Fruit fly (Drosophila melanogaster) whole organism: ENCODE measurements around the gene Cyt-c-p.

Experiments used
- CG8478 ChIP-seq: fragments of >200 bp; optimal IDR thresholded peaks from 2 replicates; lab custom pipeline; 2018; ENCODE audit warnings: inconsistent platforms
- Dll ChIP-seq: fragments of >200 bp; optimal IDR thresholded peaks from 2 replicates; lab custom pipeline; 2017
- EcR ChIP-seq, 2 experiments: fragments of >200 bp; optimal IDR thresholded peaks; 2 replicates each; lab custom pipeline; 2017; ENCODE audit warnings: missing biosample characterization in 2 of 2, missing genetic modification characterization in 2 of 2, missing genetic modification reagents in 2 of 2
- pan ChIP-seq: fragments of >200 bp; optimal IDR thresholded peaks from 2 replicates; lab custom pipeline; 2017
- psq ChIP-seq: fragments of >200 bp; optimal IDR thresholded peaks from 2 replicates; lab custom pipeline; 2017
- usp ChIP-seq: fragments of >200 bp; optimal IDR thresholded peaks from 2 replicates; lab custom pipeline; 2017; ENCODE audit warnings: missing biosample characterization, missing genetic modification characterization, mixed read lengths

Cyt-c-p gene

DNA sequence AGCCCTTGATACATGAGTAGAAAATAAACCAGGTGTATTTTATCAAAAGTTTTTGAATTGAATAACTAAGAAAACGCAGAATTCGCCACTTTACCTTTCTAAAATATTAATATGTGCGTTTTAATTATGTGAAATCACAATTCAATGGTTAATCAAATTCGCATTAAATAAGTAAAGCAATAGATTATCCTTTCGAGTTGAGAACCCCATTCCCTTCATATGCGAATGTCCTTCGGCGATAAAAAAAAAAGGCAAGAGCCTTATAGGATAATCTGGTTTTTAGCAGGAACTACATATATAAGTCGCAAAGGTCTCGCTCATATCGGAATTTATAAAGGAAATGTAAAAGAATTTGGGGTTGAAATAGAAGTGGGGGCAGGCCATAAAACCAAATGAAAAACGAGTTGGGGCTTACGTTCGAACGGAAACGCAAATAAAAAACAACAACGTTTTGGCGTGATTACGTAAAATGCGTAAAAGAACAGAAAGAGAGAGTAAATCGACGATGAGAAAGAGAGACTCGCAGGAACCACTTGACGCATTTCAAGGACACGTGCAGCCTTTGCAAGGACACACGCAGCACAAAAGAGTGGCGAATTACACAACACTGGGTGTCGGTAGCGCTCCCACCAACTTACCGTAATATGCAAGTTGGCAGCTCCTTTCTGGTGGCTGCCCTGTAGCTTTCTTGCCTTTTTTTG lies 4.4 kb upstream of the Cyt-c-p start:
- TF ChIP-seq EcR (GFP tag; optimal IDR thresholded peaks at IDR 0.05; lab: Kevin White, UChicago) = no peak
- no peak for TF ChIP-seq psq (lab: Kevin White, UChicago)

DNA sequence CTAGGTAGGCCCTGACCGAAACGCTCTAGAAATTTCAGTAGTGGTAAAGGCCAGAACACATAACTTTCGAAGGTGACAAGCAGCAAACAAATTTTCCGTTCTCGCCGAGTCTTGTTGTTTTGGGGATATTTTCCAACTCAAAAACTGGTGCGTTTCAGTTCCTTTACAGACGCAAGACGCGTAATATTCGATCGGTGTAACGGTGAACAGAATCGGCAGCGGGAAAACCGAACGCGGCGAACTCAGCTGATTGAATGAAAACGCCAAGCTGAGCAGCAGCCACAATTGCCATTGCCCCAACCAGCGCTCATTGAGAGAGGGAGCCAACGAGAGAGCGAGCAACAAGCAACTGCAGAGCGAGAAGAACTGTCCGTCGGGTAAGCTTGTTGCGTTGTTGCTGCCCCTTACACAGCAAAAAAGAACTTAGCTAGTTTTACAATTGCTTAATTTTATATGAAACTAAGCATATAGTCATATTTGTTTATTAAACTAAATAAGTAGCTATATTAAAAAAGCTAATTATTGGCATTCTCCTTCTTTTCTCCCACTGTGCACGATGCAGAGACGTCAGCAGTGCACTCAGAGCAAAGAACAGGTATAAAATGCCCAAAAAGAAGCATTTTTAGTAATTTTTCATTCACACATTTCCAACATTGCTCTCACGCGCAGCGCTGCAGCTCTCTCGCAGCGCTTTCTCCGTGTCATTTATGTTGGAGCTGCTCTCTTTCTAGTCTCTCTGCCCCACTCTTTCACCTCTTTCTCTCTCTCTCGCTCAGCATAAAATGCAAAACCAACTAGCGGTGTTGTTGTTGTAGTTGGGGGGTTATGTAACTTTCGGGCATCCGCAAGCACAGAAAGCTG lies 3.7 kb upstream of the Cyt-c-p start, which contains the start of the genes Cyt-c-d and CG31808:
Gene Cyt-c-d, plus strand, starts transcription at position 51 of the 861 bp plus-strand sequence.
Gene CG31808, minus strand, starts transcription at position 355 of the 861 bp plus-strand sequence.
- no peak for TF ChIP-seq pan (lab: Kevin White, UChicago)
- no peak for TF ChIP-seq CG8478 (lab: Kevin White, UChicago)
- no peak for TF ChIP-seq psq (lab: Kevin White, UChicago)
- TF ChIP-seq EcR (GFP tag; optimal IDR thresholded peaks at IDR 0.05; lab: Kevin White, UChicago) = no peak
- TF ChIP-seq Dll = no peak
- no peak for TF ChIP-seq usp (GFP tag; lab: Kevin White, UChicago)

DNA sequence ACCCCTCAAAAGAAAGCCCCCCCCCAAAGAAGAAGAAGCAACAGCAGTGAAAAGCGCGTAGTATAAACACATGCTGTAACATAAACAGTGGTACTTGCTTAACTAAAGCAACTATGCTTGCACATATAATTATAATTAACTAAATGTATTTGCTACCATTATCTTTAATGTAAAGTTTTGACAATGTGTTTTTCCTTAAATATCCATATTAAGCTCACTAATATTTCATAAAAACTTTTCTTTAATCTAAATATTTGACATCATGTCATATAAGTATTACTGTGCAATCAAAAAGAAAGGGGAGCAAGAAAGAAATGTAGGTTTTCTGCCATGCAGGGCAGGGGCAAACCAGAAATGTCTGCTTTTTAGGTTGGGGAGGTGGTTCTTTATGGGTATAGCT lies 3.0 kb upstream of the Cyt-c-p start:
- TF ChIP-seq EcR (GFP tag; optimal IDR thresholded peaks at IDR 0.05; lab: Kevin White, UChicago) = no peak
- TF ChIP-seq pan (lab: Kevin White, UChicago) = no peak
- no peak for TF ChIP-seq psq (lab: Kevin White, UChicago)
- no peak for TF ChIP-seq CG8478 (lab: Kevin White, UChicago)
- no peak for TF ChIP-seq usp (GFP tag; lab: Kevin White, UChicago)
- TF ChIP-seq Dll = no peak

DNA sequence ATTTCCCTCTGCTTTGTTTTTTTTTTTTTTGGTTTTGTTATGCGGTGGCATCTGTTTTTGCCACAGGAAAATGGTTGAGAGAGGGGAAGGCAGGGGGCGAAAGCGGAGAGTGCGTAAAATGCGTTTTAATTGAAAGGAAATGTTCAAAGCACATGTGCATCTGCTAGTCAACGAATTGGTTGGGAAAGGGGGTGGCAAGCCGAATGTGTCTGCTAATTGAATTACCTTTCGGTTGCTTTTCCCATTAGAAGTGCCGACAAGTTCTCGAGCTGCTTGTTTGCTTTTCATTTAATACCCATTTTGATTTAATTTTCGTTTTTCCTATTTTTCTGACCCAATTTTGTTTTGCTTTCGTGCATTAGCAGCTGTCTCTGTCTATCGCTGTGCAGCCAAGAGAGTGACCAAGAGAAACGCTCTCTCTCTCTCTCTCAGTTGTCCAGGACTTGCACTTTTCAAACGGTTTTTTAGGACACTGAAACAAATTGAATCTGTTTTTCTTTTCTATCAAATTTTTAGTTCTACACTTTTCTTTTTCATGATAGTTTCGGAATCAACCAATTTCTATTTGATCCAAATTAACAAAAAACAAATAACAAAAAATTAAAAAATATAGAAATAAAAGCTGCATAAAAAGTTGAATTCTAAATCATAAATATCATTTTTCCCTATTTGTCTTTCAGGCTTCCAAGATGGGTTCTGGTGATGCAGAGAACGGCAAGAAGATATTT lies 1.1 kb upstream of the Cyt-c-p start:
- TF ChIP-seq Dll (no peak), EcR (GFP tag; optimal IDR thresholded peaks at IDR 0.05; lab: Kevin White, UChicago) (no peak), CG8478 (lab: Kevin White, UChicago) (no peak), pan (lab: Kevin White, UChicago) (no peak), usp (GFP tag; lab: Kevin White, UChicago) (no peak), psq (lab: Kevin White, UChicago) (no peak)

DNA sequence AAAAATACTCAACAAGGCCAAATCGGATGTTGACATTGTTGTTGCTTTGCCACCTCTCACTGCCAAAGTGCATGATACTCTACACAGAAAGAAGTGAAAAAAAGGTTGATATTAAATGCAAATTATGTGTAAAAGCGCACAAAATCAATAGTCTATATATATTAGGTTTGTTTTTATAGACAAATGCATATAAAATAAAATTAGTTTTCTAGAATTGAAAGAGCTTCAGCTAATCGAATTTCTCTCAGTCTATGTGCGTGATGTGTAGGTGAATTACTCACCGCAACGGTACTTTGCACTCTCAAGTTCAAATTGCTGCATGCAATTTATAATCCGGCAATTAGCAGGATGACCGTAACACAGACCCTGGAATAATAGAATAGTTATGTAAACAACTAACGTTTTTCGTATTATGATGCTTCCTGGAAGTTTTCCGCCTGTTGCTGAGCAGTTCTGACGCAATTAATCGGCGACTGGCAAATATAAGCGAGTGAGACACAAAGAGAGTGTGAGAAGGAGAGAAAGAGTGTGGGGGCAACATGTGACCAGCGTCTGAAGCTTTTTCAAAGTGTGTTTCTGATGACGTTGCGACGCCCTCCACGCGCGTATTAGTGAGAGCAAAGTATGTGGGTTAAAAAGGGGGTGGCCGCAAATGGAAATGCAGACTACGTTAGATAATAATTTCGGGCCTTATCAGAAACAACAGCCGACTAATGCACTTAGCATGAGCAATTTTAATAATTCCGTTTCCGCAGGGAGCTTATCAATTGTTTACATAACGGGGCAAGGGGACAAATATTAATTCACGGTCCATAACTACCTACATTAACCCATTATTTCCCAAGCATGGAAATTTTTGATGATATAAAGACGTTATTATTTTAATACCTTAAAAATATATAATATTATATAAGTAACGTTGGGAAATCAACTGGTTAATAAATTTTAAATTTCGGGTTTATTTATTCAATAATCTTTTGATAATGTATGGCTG lies 1.3 kb downstream of the Cyt-c-p start:
- no peak for TF ChIP-seq usp (GFP tag; lab: Kevin White, UChicago)
- TF ChIP-seq CG8478 (lab: Kevin White, UChicago) = no peak
- TF ChIP-seq pan (lab: Kevin White, UChicago) = no peak
- TF ChIP-seq psq (lab: Kevin White, UChicago) = no peak
- no peak for TF ChIP-seq EcR (GFP tag; optimal IDR thresholded peaks at IDR 0.05; lab: Kevin White, UChicago)

DNA sequence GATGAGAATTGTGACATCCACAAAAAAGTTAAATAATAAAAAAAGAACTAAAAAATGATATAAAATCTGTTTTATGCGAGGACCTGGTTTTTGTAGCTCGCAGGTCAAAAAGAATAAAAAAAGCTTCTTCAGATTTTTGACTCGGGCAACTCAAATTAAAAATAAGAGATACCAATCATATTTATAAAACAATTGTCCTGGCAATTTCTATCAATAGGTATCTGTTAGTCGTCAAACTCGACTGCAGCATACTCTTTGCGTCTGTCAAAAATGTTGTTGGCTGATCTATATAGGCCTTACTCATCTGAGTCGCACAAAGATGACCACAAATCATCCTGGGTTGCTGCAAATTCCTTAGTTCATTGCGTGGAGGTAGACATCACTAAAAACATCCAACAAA lies 2.9 kb downstream of the Cyt-c-p start:
- TF ChIP-seq CG8478 (lab: Kevin White, UChicago) (no peak), psq (lab: Kevin White, UChicago) (no peak), pan (lab: Kevin White, UChicago) (no peak), Dll (no peak), EcR (GFP tag; optimal IDR thresholded peaks at IDR 0.05; lab: Kevin White, UChicago) (no peak), usp (GFP tag; lab: Kevin White, UChicago) (no peak)

DNA sequence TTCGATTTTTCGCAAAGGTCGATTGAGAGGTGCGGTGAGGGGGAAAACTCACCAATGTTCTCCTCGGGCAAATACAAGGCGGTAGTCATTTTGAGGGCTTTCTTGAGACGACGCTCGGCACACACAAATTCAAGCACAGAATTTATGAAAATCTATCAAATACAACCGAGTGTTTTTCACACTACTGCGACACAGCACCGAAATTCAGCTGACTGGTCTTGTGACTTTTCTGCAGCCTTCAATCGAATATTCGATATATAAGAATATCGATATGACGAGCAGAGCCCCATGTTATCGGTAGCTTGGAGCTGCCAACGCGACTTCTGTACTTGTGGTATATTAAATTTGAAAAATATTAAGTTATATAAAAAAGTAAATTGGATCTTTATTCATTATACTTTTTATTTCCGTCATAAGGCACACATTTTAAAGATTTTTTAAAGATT lies 7.9 kb downstream of the Cyt-c-p start, which contains the start of gene VhaSFD:
Gene VhaSFD, minus strand, starts transcription at position 249 of the 446 bp plus-strand sequence.
- no peak for TF ChIP-seq Dll
- TF ChIP-seq pan (lab: Kevin White, UChicago) = no peak
- no peak for TF ChIP-seq EcR (GFP tag; optimal IDR thresholded peaks at IDR 0.05; lab: Kevin White, UChicago)
- TF ChIP-seq CG8478 (lab: Kevin White, UChicago) = no peak
- no peak for TF ChIP-seq usp (GFP tag; lab: Kevin White, UChicago)
- no peak for TF ChIP-seq psq (lab: Kevin White, UChicago)

DNA sequence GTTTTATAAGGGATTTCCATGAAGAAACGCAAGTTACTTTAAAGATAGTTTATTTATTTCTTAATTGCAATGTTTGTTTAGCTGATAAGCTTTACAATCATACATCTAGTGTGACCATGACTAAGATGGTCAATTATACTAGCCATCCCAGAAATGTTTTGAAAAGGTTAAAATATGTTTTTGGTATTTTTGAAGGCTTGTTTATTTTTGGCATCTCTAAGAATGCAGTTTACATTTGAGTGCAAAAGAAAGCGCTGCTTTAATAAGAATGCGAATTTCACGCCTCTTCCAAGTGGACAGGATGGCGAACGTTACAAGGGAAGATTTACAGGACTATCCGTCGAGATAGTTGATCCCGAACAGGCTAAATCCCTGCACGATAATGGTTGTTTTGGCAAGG lies 9.8 kb downstream of the Cyt-c-p start, which contains the start of gene Tsen2:
Gene Tsen2, plus strand, starts transcription at position 222 of the 400 bp plus-strand sequence.
- TF ChIP-seq CG8478 (lab: Kevin White, UChicago) = no peak
- no peak for TF ChIP-seq psq (lab: Kevin White, UChicago)
- no peak for TF ChIP-seq Dll
- no peak for TF ChIP-seq pan (lab: Kevin White, UChicago)
- TF ChIP-seq usp (GFP tag; lab: Kevin White, UChicago) = no peak
- no peak for TF ChIP-seq EcR (GFP tag; optimal IDR thresholded peaks at IDR 0.05; lab: Kevin White, UChicago)

DNA sequence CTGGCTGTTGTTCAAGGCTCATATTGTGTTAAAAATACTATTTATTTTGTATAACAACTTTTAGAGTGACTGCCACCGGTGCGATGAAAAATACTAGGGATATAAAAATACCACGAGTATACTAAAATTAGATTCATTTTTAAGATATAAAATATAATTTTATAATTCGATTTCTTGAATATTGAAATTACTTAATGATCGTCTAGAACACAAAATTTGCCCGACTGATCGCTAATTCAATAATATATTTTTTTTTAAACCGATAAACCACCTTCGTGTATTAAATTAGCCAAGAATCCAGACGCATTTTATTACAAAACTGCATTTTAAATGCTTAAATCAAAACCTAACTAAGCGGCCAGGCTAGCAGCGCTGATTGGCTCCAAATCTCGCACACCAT lies 11.2 kb downstream of the Cyt-c-p start, which contains the start of gene CG17996:
Gene CG17996, minus strand, starts transcription at position 101 of the 400 bp plus-strand sequence.
- TF ChIP-seq EcR (GFP tag; optimal IDR thresholded peaks at IDR 0.05; lab: Kevin White, UChicago) (no peak), Dll (no peak), pan (lab: Kevin White, UChicago) (no peak), psq (lab: Kevin White, UChicago) (no peak), CG8478 (lab: Kevin White, UChicago) (no peak)

DNA sequence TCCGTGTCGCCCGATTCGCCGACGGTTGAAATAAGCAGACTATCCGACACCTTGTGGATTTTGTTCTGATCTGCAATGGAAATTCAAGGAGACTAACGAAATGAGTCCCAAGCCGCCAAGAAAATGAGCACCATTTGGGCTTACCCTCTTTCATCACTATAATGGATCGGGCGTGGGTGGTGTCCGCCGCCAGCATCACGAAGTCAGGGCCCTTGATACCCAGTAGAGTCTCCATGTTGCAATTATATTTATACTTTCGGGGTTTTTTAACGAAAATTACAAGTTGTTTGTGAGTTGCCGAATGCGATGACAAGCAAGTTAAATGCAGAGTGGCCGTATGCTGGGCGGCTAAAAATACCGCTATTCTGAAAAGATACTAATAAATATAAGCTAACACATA lies 12.1 kb downstream of the Cyt-c-p start, which contains the start of gene Prosbeta4:
Gene Prosbeta4, minus strand, starts transcription at position 335 of the 400 bp plus-strand sequence.
- no peak for TF ChIP-seq pan (lab: Kevin White, UChicago)
- no peak for TF ChIP-seq EcR (GFP tag; optimal IDR thresholded peaks at IDR 0.05; lab: Kevin White, UChicago)
- no peak for TF ChIP-seq CG8478 (lab: Kevin White, UChicago)
- no peak for TF ChIP-seq usp (GFP tag; lab: Kevin White, UChicago)
- TF ChIP-seq Dll = no peak
- TF ChIP-seq psq (lab: Kevin White, UChicago) = no peak
